Fruit fly (Drosophila melanogaster) whole organism, prepupa: ENCODE data around the gene tst.

ENCODE experiments used
- CG10631 ChIP-seq: fragments of 200-800 bp; sonication (Bioruptor generic); optimal IDR thresholded peaks from 2 replicates; lab custom pipeline; 2016; ENCODE audit warnings: missing biosample characterization, missing genetic modification characterization
- CG11762 ChIP-seq: fragments of 200-800 bp; sonication (Bioruptor generic); optimal IDR thresholded peaks from 3 replicates; lab custom pipeline; 2016; ENCODE audit warnings: missing biosample characterization, missing genetic modification characterization; ENCODE audit not compliant: insufficient read depth
- CG1621 ChIP-seq: fragments of 200-800 bp; sonication (Bioruptor generic); optimal IDR thresholded peaks from 3 replicates; lab custom pipeline; 2018; ENCODE audit warnings: missing biosample characterization, mild to moderate bottlenecking, missing genetic modification characterization
- CG3032 ChIP-seq: fragments of 200-800 bp; optimal IDR thresholded peaks from 2 replicates; lab custom pipeline; 2019; ENCODE audit warnings: missing biosample characterization, mild to moderate bottlenecking, missing genetic modification characterization, moderate library complexity
- CG31627 ChIP-seq: fragments of 200-800 bp; sonication (Bioruptor generic); optimal IDR thresholded peaks from 3 replicates; lab custom pipeline; 2016; ENCODE audit warnings: missing biosample characterization, missing genetic modification characterization
- CG32006 ChIP-seq: fragments of 200-800 bp; sonication (Bioruptor generic); optimal IDR thresholded peaks from 3 replicates; lab custom pipeline; 2017; ENCODE audit warnings: missing biosample characterization, mild to moderate bottlenecking, missing genetic modification characterization
- CG3919 ChIP-seq: fragments of 200-800 bp; sonication (Bioruptor generic); optimal IDR thresholded peaks from 3 replicates; lab custom pipeline; 2016; ENCODE audit warnings: missing biosample characterization, missing genetic modification characterization
- CG4318 ChIP-seq: fragments of 200-800 bp; sonication (Bioruptor generic); optimal IDR thresholded peaks from 3 replicates; lab custom pipeline; 2017; ENCODE audit warnings: missing biosample characterization, mild to moderate bottlenecking, missing genetic modification characterization
- CG6163 ChIP-seq: fragments of 200-800 bp; sonication (Bioruptor generic); IDR thresholded peaks from 3 replicates; pipeline ENCODE4 v1.3.6; 2022; ENCODE audit warnings: missing biosample characterization, missing genetic modification characterization
- CG6276 ChIP-seq: fragments of 200-800 bp; sonication (Bioruptor generic); optimal IDR thresholded peaks from 2 replicates; lab custom pipeline; 2017; ENCODE audit warnings: missing biosample characterization, mild to moderate bottlenecking, missing genetic modification characterization
- CG6854 ChIP-seq: fragments of 200-800 bp; sonication (Bioruptor generic); optimal IDR thresholded peaks from 2 replicates; lab custom pipeline; 2017; ENCODE audit warnings: missing biosample characterization, mild to moderate bottlenecking, missing genetic modification characterization
- CG7368 ChIP-seq: fragments of 200-800 bp; sonication (Bioruptor generic); optimal IDR thresholded peaks from 3 replicates; lab custom pipeline; 2016; ENCODE audit warnings: missing biosample characterization, missing genetic modification characterization
- CG8319 ChIP-seq: fragments of 200-800 bp; sonication (Bioruptor generic); optimal IDR thresholded peaks from 3 replicates; lab custom pipeline; 2016; ENCODE audit warnings: missing biosample characterization, missing genetic modification characterization
- CG8632 ChIP-seq: fragments of 200-800 bp; sonication (Bioruptor generic); optimal IDR thresholded peaks from 3 replicates; lab custom pipeline; 2016; ENCODE audit warnings: missing biosample characterization, missing genetic modification characterization
- CG9139 ChIP-seq: fragments of 200-800 bp; sonication (Bioruptor generic); optimal IDR thresholded peaks from 3 replicates; lab custom pipeline; 2017; ENCODE audit warnings: missing biosample characterization, mild to moderate bottlenecking, missing genetic modification characterization
- Eip75B ChIP-seq: fragments of 200-800 bp; sonication (Bioruptor generic); optimal IDR thresholded peaks from 3 replicates; lab custom pipeline; 2016; ENCODE audit warnings: missing biosample characterization, missing genetic modification characterization
- Eip78C ChIP-seq: fragments of 200-800 bp; sonication (Bioruptor generic); peaks from one replicate; lab custom pipeline; 2016; ENCODE audit warnings: missing biosample characterization, missing genetic modification characterization
- Gug ChIP-seq: fragments of 200-800 bp; sonication (Bioruptor generic); IDR thresholded peaks from 2 replicates; pipeline ENCODE4 v1.3.6; 2022; ENCODE audit warnings: missing biosample characterization, missing genetic modification characterization
- Hr38 ChIP-seq: sonication (Bioruptor generic); optimal IDR thresholded peaks from 2 replicates; lab custom pipeline; 2016; ENCODE audit warnings: missing biosample characterization, missing genetic modification characterization
- Hr39 ChIP-seq: fragments of 200-800 bp; sonication (Bioruptor generic); optimal IDR thresholded peaks from 2 replicates; lab custom pipeline; 2016; ENCODE audit warnings: missing biosample characterization, missing genetic modification characterization
- OdsH ChIP-seq: fragments of 200-800 bp; sonication (Bioruptor generic); optimal IDR thresholded peaks from 3 replicates; lab custom pipeline; 2016; ENCODE audit warnings: missing biosample characterization, missing genetic modification characterization
- Smox ChIP-seq: fragments of 200-800 bp; sonication (Bioruptor generic); optimal IDR thresholded peaks from 3 replicates; lab custom pipeline; 2016; ENCODE audit warnings: missing biosample characterization, missing genetic modification characterization
- Sox102F ChIP-seq: fragments of 200-800 bp; sonication (Bioruptor generic); optimal IDR thresholded peaks from 2 replicates; lab custom pipeline; 2016; ENCODE audit warnings: missing biosample characterization, mild to moderate bottlenecking, missing genetic modification characterization
- Sox15 ChIP-seq: fragments of 200-800 bp; sonication (Bioruptor generic); optimal IDR thresholded peaks from 3 replicates; lab custom pipeline; 2016; ENCODE audit warnings: missing biosample characterization, missing genetic modification characterization
- achi ChIP-seq: fragments of 200-800 bp; sonication (Bioruptor generic); optimal IDR thresholded peaks from 3 replicates; lab custom pipeline; 2016; ENCODE audit warnings: missing biosample characterization, missing genetic modification characterization
- acj6 ChIP-seq: fragments of 200-800 bp; sonication (Bioruptor generic); optimal IDR thresholded peaks from 3 replicates; lab custom pipeline; 2016; ENCODE audit warnings: missing biosample characterization, missing genetic modification characterization
- cyc ChIP-seq: fragments of 200-800 bp; sonication (Bioruptor generic); optimal IDR thresholded peaks from 3 replicates; lab custom pipeline; 2016; ENCODE audit warnings: missing biosample characterization, missing genetic modification characterization
- dsx ChIP-seq: fragments of 200-800 bp; optimal IDR thresholded peaks from 3 replicates; lab custom pipeline; 2019; ENCODE audit warnings: missing biosample characterization, mild to moderate bottlenecking, missing genetic modification characterization, moderate library complexity; ENCODE audit not compliant: poor library complexity, severe bottlenecking
- esn ChIP-seq: fragments of 200-800 bp; sonication (Bioruptor generic); optimal IDR thresholded peaks from 2 replicates; lab custom pipeline; 2016; ENCODE audit warnings: missing biosample characterization, mild to moderate bottlenecking, missing genetic modification characterization, moderate library complexity
- fd59A ChIP-seq: fragments of 200-800 bp; sonication (Bioruptor generic); optimal IDR thresholded peaks from 2 replicates; lab custom pipeline; 2017; ENCODE audit warnings: missing biosample characterization, mild to moderate bottlenecking, missing genetic modification characterization, missing genetic modification reagents
- fd85E ChIP-seq: fragments of 200-800 bp; sonication (Bioruptor generic); optimal IDR thresholded peaks from 3 replicates; lab custom pipeline; 2016; ENCODE audit warnings: missing biosample characterization, missing genetic modification characterization
- fkh ChIP-seq: fragments of 200-800 bp; sonication (Bioruptor generic); optimal IDR thresholded peaks from 3 replicates; lab custom pipeline; 2017; ENCODE audit warnings: missing biosample characterization, mild to moderate bottlenecking, missing genetic modification characterization, moderate library complexity
- lz ChIP-seq: fragments of 200-800 bp; sonication (Bioruptor generic); optimal IDR thresholded peaks from 3 replicates; lab custom pipeline; 2016; ENCODE audit warnings: missing biosample characterization, missing genetic modification characterization
- net ChIP-seq: fragments of 200-800 bp; sonication (Bioruptor generic); optimal IDR thresholded peaks from 3 replicates; lab custom pipeline; 2016; ENCODE audit warnings: missing biosample characterization, missing genetic modification characterization
- salr ChIP-seq, 2 experiments: fragments of 200-800 bp; sonication (Bioruptor generic); optimal IDR thresholded peaks; 3 replicates each; lab custom pipeline; 2016 to 2018; ENCODE audit warnings: missing biosample characterization in 2 of 2, missing genetic modification characterization in 2 of 2, mild to moderate bottlenecking in 1 of 2
- spab ChIP-seq: fragments of 200-800 bp; sonication (Bioruptor generic); optimal IDR thresholded peaks from 2 replicates; lab custom pipeline; 2017; ENCODE audit warnings: missing biosample characterization, mild to moderate bottlenecking, missing genetic modification characterization, missing genetic modification reagents
- ss ChIP-seq, 2 experiments: fragments of 200-800 bp; sonication (Bioruptor generic); optimal IDR thresholded peaks; 2 replicates in 1 of 2; 3 replicates in 1 of 2; lab custom pipeline; 2017 to 2018; ENCODE audit warnings: mild to moderate bottlenecking in 2 of 2, missing biosample characterization in 2 of 2, missing genetic modification characterization in 2 of 2, moderate library complexity in 1 of 2
- topi ChIP-seq: fragments of 200-800 bp; sonication (Bioruptor generic); optimal IDR thresholded peaks from 3 replicates; lab custom pipeline; 2016; ENCODE audit warnings: missing biosample characterization, missing genetic modification characterization
- vri ChIP-seq: fragments of 200-800 bp; sonication (Bioruptor generic); optimal IDR thresholded peaks from 3 replicates; lab custom pipeline; 2016; ENCODE audit warnings: missing biosample characterization, mild to moderate bottlenecking, missing genetic modification characterization

Gene tst

DNA sequence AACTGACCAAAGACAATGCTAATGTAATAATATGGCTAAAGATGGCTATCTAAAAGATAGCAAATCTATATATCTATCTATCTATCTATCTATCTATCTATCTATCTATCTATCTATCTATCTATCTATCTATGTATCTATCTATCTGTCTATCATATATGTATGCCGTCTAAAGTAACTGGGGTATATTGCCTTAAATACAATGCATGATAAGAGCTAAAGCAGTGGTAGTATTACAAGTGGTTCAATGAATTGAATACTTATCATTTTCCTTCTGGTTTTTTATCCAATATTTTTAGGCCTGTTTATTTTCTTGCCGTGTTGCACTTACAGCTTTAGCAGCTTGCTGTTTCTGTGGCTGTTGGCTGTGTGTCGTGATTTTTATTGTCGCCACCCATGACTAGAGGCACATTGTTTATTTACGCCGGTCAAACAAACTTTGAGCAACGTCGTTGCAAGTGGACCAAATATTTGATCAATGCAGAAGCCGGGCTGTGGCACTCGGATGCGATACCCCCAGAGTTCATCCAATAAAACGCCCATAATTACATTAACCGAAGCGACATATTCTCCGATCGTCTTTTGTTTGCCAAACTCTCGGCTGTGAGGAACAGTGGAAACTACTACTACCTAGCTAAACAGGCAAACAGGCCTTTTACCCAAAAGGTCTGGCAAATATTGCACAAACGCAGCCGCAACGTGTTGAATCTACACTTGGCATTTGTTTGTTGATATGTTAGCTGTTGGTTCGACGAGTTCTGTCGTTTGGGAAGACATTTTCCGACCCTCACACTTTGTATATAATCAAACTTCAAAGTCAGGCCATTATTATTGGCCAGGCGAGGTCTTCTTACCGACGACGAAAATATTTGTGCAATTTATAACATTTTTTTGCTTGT lies 34.7 kb downstream of the tst start (continued):
- TF ChIP-seq salr (GFP tag; optimal IDR thresholded peaks at IDR 0.05; lab: Kevin White, UChicago): no peak
- peak; percentile 26 for TF ChIP-seq CG10631
- no peak for TF ChIP-seq CG6854 (GFP tag; lab: Kevin White, UChicago)
- no peak for TF ChIP-seq Hr39 (GFP tag; lab: Kevin White, UChicago)
- peak; percentile 81 for TF ChIP-seq CG32006
- TF ChIP-seq CG7368 (GFP tag; lab: Kevin White, UChicago): no peak
- peak; percentile 33 for TF ChIP-seq OdsH
- peak; percentile 72 for TF ChIP-seq fkh (GFP tag; lab: Kevin White, UChicago)
- no peak for TF ChIP-seq cyc (GFP tag; lab: Kevin White, UChicago)
- no peak for TF ChIP-seq esn (GFP tag; lab: Kevin White, UChicago)
- TF ChIP-seq fd85E (GFP tag; lab: Kevin White, UChicago): no peak
- peak; percentile 47 for TF ChIP-seq CG6276
- TF ChIP-seq Hr38: no peak

DNA sequence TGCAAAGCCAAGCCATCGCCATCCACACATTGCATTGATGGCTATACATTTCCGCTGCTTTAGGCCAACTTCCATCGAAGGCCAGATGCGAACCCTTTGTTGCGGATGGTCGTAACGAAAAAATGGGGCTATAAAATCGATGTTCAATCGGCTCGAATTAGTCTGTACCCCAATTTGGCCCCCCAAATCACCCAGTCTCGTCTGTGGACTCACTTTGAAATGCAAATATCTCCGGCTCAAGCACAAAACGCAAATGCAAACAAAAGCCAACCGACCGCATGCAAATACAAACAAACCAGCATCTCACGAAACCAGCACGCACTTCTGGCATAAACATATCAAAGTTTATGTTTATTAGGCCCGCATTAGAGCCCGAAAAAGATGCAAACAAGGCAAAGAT lies 36.3 kb downstream of the tst start:
- TF ChIP-seq fkh (GFP tag; lab: Kevin White, UChicago) (peak; percentile 56), salr (GFP tag; optimal IDR thresholded peaks at IDR 0.05; lab: Kevin White, UChicago) (no peak)

DNA sequence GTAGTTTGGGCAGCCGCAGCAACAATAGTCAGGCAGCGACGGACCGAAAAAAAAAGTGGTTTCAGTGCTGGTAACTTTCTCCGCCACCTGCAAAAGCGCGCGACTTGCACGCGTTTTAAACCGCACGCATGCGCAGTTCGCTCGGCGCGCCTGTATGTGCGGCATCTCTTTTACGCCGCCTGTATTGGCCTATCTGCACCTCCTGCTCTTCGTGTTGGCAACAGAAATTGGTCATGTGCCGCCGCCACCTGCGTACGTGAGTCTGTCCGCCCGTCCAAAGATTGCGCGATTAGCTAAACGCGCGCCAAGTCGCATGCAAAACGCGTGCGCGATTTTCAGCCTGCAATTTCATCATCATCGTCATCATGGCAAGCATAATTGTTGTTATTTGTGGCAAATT lies 37.0 kb downstream of the tst start:
- TF ChIP-seq Smox: no peak
- TF ChIP-seq CG6163 (GFP tag; lab: Robert Waterston, UW): 0 out of 3 replicates have a peak, but pooled peaks have one; percentile 10
- no peak for TF ChIP-seq CG1621 (tag; lab: Kevin White, UChicago)
- TF ChIP-seq CG3919 (GFP tag; lab: Kevin White, UChicago): no peak
- TF ChIP-seq Eip78C (GFP tag; lab: Kevin White, UChicago): peak; percentile 36
- no peak for TF ChIP-seq CG10631
- TF ChIP-seq CG3032 (tag; lab: Kevin White, UChicago): no peak
- peak in 1 of 2 experiments; percentile 11 for TF ChIP-seq ss (GFP tag; optimal IDR thresholded peaks at IDR 0.05; lab: Kevin White, UChicago)

DNA sequence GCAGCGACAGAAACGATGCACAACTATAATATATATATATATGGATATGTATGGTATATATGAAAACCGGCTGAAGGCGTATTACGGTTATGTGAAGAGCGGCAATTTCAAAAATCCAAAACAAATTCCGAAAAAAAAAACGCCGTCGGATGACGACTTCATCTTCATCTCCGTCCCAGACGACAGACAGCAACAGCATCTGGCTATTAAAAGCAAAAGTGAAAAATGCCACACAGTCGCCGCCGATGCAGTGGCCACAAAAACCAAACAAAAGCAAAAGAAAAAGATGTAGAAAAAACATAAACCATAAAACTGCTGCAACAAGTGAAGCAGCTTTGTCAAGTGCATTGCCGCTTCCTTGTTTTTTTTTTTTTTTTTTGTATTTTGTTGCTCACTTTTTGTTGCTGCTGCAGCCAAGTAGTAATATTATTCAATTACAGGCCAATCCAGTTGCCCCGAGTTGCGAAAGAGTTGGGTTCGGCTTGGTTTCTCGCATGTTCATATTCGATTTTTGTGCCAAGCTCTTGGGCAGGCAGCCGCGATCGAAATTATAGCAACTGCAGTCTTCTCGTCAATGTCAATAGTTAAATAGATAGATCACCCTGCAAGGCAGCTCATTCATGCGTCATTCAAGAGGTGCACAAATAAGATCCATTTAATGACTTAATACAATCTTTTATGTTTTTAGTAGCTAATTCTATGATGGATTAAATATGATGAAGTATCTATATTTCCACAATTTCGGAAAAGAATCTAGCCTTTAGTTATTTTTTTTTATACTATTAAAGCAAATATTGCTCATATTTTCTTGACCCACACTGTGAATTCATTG lies 37.9 kb downstream of the tst start:
- TF ChIP-seq dsx: peak; percentile 32
- TF ChIP-seq CG10631: no peak
- TF ChIP-seq CG9139 (GFP tag; lab: Kevin White, UChicago): peak; percentile 28
- TF ChIP-seq Eip75B (GFP tag; lab: Kevin White, UChicago): peak; percentile 37
- 0 out of 3 replicates have a peak, but pooled peaks have one; percentile 36 for TF ChIP-seq CG6163 (GFP tag; lab: Robert Waterston, UW)
- no peak for TF ChIP-seq CG3919 (GFP tag; lab: Kevin White, UChicago)
- TF ChIP-seq CG1621 (tag; lab: Kevin White, UChicago): no peak
- peak; percentile 40 for TF ChIP-seq achi (GFP tag; lab: Kevin White, UChicago)
- peak; percentile 19 for TF ChIP-seq CG8632 (GFP tag; lab: Kevin White, UChicago)
- no peak for TF ChIP-seq Gug (GFP tag; lab: Robert Waterston, UW)
- TF ChIP-seq CG11762 (GFP tag; lab: Kevin White, UChicago): no peak
- TF ChIP-seq fkh (GFP tag; lab: Kevin White, UChicago): no peak
- TF ChIP-seq lz: no peak
- peak; percentile 26 for TF ChIP-seq OdsH
- no peak for TF ChIP-seq Sox15
- TF ChIP-seq Smox: no peak
- no peak for TF ChIP-seq Hr39 (GFP tag; lab: Kevin White, UChicago)
- TF ChIP-seq Sox102F (GFP tag; lab: Kevin White, UChicago): no peak
- no peak for TF ChIP-seq CG3032 (tag; lab: Kevin White, UChicago)
- TF ChIP-seq topi (GFP tag; lab: Kevin White, UChicago): no peak
- no peak for TF ChIP-seq CG6854 (GFP tag; lab: Kevin White, UChicago)
- TF ChIP-seq spab: peak; percentile 26
- no peak for TF ChIP-seq CG31627 (GFP tag; lab: Kevin White, UChicago)
- TF ChIP-seq salr (GFP tag; optimal IDR thresholded peaks at IDR 0.05; lab: Kevin White, UChicago): peak in 1 of 2 experiments; percentile 38
- peak; percentile 38 for TF ChIP-seq net (GFP tag; lab: Kevin White, UChicago)
- no peak for TF ChIP-seq CG8319 (GFP tag; lab: Kevin White, UChicago)
- peak; percentile 71 for TF ChIP-seq CG6276
- peak; percentile 29 for TF ChIP-seq CG4318 (GFP tag; lab: Kevin White, UChicago)
- no peak for TF ChIP-seq fd59A
- TF ChIP-seq vri (GFP tag; lab: Kevin White, UChicago): no peak
- no peak for TF ChIP-seq fd85E (GFP tag; lab: Kevin White, UChicago)
- TF ChIP-seq acj6 (GFP tag; lab: Kevin White, UChicago): no peak
